Worm (Caenorhabditis elegans): ENCODE data around the gene F40G9.14.

DNA sequence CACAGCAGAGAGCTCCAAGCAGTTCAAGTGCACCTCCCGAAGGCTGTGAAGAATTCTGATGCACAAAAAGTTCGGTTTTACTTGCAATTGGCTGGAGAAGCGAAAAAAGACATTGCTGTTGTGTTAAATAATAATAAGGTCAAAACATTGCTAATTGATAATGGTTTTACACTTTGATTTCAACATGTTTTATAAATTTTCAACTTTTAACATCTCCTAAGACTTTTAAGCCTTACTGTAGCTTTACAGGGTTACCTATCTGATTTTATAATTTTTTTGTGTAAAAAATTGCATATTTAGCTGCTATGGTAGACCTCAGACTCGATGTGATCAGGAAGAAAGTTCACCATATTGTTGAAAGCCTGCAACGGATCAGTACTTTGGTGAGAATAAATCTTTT, 43.4 kb downstream of the F40G9.14 start, which contains the start of gene pals-25:
- no peak for TF ChIP-seq dao-5 (tag; optimal IDR thresholded peaks at IDR 0.05)
- no peak for TF ChIP-seq him-1 (tag; optimal IDR thresholded peaks at IDR 0.05)
- no peak for TF ChIP-seq W03F9.2 (tag; optimal IDR thresholded peaks at IDR 0.05)
